Fruit fly (Drosophila melanogaster) S2 (cell line): ENCODE measurements around the gene CG4691.

Source experiments
- CG8478 ChIP-seq: fragments of >200 bp; optimal IDR thresholded peaks from 2 replicates; lab custom pipeline; 2018
- CTCF ChIP-seq, 2 experiments: fragments of >200 bp; optimal IDR thresholded peaks; 2 replicates each; lab custom pipeline; 2018

DNA sequence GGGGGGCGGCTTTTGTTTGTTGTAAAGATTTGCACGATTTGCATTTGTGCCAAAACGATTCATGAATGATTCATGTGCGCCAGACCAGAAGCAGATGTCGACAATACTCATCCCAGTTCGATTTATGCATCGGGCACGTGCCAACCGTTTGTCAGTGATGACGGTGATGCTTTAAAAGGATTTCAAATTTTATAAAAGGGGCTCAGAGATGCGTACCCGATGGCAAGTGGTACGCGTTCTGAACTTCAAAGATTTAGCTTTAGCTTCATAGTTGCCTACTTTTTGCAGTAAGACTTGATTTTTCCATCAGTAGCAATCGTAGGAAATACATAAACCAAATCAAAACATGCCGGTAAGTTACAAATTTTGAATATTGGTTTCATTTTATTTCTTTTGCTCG, 49.9 kb downstream of the CG4691 start, which contains the start of gene CG33309:
- TF ChIP-seq CG8478 (lab: Kevin White, UChicago) (no peak), CTCF (optimal IDR thresholded peaks at IDR 0.05; lab: Kevin White, UChicago) (no peak)
